Worm (Caenorhabditis elegans): ENCODE data around the gene F52H2.5.

Gene F52H2.5

DNA sequence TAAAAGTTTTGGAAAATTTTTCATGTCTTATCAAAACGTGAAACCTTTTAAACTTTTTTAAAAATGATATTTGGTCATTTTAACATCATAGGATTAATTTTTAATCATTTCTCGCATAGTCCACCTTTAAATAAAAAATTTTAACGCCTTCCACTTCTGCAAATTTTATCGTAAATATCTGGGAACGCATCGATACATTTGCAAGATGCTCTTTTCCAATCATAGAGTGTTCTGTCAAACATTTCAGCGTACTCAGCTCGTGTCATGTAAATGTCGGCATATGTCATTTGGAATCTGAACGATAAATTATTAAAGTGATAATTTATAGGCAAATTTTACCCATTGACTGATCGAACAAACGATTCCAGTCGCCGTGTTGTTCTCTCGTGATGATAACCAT is at the start of gene F52H2.5:
TSS of gene F52H2.5 (minus strand) at position 101 of the 400 bp plus-strand sequence.
- TF ChIP-seq klf-2 (GFP tag; conservative IDR thresholded peaks at IDR 0.05) (no peak), T22C8.4 (GFP tag; IDR thresholded peaks at IDR 0.05) (no peak), ztf-23 (GFP tag; IDR thresholded peaks at IDR 0.05) (no peak), med-1 (GFP tag; optimal IDR thresholded peaks at IDR 0.05; ENCODE audit: insufficient read depth) (no peak), ref-1 (GFP tag; conservative IDR thresholded peaks at IDR 0.05) (no peak), ztf-29 (GFP tag; IDR thresholded peaks at IDR 0.05) (no peak), flt-1 (GFP tag; IDR thresholded peaks at IDR 0.05) (no peak), tab-1 (GFP tag; IDR thresholded peaks at IDR 0.05) (no peak), cog-1 (tag; optimal IDR thresholded peaks at IDR 0.05) (no peak)

DNA sequence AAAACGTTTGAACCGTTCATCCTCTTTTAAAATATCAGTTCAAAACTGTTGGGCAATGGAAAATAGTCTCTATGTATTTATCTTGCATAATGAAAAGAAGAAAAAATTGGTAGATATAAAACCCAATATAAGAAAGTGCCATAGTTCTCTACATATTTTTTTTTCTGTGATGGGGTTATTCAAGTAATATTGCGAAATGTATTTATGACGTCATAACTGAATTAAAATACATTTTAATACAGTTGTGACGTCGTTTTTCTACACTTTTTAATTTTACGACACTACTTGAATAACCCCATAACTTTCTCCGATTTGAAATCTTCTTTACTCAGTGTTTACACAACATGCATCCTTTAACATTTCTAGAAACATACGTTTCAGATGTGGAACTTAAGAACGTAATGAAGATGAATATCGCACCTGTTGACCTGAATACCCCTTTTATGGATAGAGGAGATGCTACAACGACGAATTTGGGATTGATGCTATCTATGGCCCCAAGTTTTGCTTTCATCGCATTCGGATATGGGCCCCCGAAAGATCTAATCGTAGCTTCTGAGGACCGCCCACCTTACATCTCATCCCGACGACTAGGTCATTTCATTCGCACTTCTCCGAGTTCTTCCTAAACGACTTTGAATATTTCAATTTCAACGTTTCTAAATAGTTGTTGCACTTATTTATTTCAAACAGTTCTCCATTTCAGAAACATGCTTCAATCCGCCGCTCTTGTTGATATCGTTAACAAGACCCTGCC is 47.8 kb upstream of the F52H2.5 start, which contains the start of gene T03G6.1:
TSS of gene T03G6.1 (plus strand) at position 707 of the 757 bp plus-strand sequence.
- TF ChIP-seq ztf-23 (GFP tag; IDR thresholded peaks at IDR 0.05) (no peak), flt-1 (GFP tag; IDR thresholded peaks at IDR 0.05) (no peak), tab-1 (GFP tag; IDR thresholded peaks at IDR 0.05) (no peak), cog-1 (tag; optimal IDR thresholded peaks at IDR 0.05) (no peak)

- TF ChIP-seq med-1 (GFP tag; optimal IDR thresholded peaks at IDR 0.05; ENCODE audit: insufficient read depth) (no peak), flt-1 (GFP tag; IDR thresholded peaks at IDR 0.05) (no peak)
Observed at ce11 chrX:2604358-2605016, 44.6 kb upstream of the F52H2.5 start.

DNA sequence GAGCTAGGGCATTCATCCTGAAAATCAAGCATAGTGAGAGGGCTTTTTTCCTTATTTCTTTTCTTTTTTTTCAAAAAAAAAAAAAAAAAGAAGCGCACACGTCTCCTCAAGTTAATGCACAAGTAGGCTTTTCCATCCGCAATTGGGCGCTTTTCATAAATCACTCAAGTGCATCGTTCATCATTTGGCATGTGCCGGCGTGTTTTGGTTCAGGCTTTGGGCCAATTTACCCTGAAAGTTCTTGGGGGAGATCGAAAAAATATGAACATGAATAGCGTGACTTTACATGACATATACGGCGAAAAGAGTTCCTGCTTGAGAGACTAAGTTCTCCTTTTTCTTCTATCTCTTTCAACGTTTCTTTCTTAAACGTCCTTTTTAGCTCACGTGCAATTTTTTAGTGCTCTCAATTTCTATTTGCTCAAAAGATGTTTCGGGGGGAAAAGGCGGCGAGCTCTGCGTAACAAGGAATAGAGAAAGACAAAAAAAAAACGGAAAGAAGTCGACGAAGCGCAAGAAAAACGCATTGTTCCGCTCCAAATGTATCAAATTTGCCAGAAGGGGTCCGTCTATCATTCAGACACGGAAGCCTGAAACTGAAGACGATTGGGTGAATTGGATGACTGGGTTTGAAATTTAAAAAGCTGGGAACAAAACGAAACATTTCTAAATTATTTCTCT is 41.3 kb upstream of the F52H2.5 start:
- TF ChIP-seq tab-1 (GFP tag; IDR thresholded peaks at IDR 0.05): no peak
- no peak for TF ChIP-seq T22C8.4 (GFP tag; IDR thresholded peaks at IDR 0.05)
- TF ChIP-seq klf-2 (GFP tag; conservative IDR thresholded peaks at IDR 0.05): no peak
- no peak for TF ChIP-seq ztf-29 (GFP tag; IDR thresholded peaks at IDR 0.05)
- no peak for TF ChIP-seq flt-1 (GFP tag; IDR thresholded peaks at IDR 0.05)
- no peak for TF ChIP-seq med-1 (GFP tag; optimal IDR thresholded peaks at IDR 0.05; ENCODE audit: insufficient read depth)
- no peak for TF ChIP-seq ztf-23 (GFP tag; IDR thresholded peaks at IDR 0.05)
- no peak for TF ChIP-seq ref-1 (GFP tag; conservative IDR thresholded peaks at IDR 0.05)
- TF ChIP-seq cog-1 (tag; optimal IDR thresholded peaks at IDR 0.05): no peak

DNA sequence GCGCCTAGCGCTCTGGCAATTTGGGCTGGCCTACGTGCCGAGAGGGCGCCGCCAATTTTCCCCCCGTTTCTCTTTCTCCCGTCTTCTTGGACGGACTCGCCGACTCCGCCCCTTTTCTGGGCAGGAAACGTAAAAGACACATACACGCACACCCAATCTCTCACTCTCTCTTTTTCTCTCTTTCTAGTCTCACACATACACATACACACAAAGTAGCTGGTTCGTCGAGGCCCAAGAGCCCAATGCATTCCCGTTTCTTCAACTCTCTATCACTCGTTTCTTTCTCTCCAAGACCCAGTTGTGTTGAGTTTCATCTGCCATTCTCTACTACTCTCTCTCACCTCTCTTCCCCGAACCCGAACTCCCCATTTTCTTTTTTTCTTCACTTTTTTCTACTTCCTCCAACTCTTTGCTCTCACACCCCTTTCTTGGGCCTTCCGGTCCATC is 39.0 kb upstream of the F52H2.5 start:
- 0 out of 2 replicates have a peak, but pooled peaks have one; percentile 9 for TF ChIP-seq tab-1 (GFP tag; IDR thresholded peaks at IDR 0.05)
- no peak for TF ChIP-seq cog-1 (tag; optimal IDR thresholded peaks at IDR 0.05)

DNA sequence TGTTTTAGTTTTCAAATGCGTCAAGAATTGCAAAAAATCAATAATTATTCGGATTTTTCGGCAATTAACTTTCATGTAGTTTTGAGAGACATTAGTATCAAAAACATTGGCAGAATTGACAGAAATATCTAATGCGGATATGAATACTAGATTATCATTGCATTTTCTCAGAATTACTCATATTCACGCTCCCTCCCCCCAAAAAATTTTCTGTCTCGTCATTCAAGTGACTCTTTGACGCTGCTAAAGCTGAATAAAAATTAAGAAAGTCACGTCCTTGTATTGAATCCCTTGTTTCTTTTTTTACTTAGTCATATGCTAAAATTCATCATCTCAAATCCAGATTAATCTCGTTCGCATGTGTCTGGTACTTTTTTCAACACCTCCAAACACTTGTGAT is 36.7 kb upstream of the F52H2.5 start:
- TF ChIP-seq klf-2 (GFP tag; conservative IDR thresholded peaks at IDR 0.05) (no peak), cog-1 (tag; optimal IDR thresholded peaks at IDR 0.05) (no peak), T22C8.4 (GFP tag; IDR thresholded peaks at IDR 0.05) (no peak), tab-1 (GFP tag; IDR thresholded peaks at IDR 0.05) (no peak), ztf-29 (GFP tag; IDR thresholded peaks at IDR 0.05) (no peak), ztf-23 (GFP tag; IDR thresholded peaks at IDR 0.05) (no peak), med-1 (GFP tag; optimal IDR thresholded peaks at IDR 0.05; ENCODE audit: insufficient read depth) (no peak), ref-1 (GFP tag; conservative IDR thresholded peaks at IDR 0.05) (no peak), flt-1 (GFP tag; IDR thresholded peaks at IDR 0.05) (no peak)

- no peak for TF ChIP-seq tab-1 (GFP tag; IDR thresholded peaks at IDR 0.05)
- TF ChIP-seq ztf-29 (GFP tag; IDR thresholded peaks at IDR 0.05): no peak
- TF ChIP-seq klf-2 (GFP tag; conservative IDR thresholded peaks at IDR 0.05): no peak
- TF ChIP-seq cog-1 (tag; optimal IDR thresholded peaks at IDR 0.05): no peak
- TF ChIP-seq T22C8.4 (GFP tag; IDR thresholded peaks at IDR 0.05): no peak
- no peak for TF ChIP-seq ztf-23 (GFP tag; IDR thresholded peaks at IDR 0.05)
Observed at ce11 chrX:2595757-2596059, 35.8 kb upstream of the F52H2.5 start.

ce11 chrX:2595027-2595756 is 35.3 kb upstream of the F52H2.5 start:
- TF ChIP-seq ref-1 (GFP tag; conservative IDR thresholded peaks at IDR 0.05) (no peak), ztf-23 (GFP tag; IDR thresholded peaks at IDR 0.05) (no peak)

DNA sequence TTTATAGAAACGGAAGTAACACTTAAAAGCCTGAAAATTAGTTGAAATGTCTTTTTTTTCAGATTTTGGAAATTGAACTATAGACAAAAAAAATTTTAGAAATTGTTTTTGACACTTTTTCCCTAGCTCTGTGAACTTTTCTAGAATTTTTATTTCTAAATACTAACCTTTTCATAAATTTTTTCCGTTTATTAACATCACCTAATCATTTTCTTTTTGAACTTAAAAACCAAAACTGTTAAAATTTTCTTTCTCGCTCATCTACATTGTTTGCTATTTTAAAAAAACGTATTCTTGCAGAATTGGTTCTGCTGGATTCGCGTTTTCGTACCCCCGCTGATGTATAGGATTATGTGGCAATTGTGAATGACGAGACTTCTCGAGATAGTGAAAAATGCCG is 33.8 kb upstream of the F52H2.5 start, which contains the start of the genes nhr-40 and T03G6.7:
TSS of gene nhr-40 (plus strand) at position 301 of the 400 bp plus-strand sequence.
TSS of gene T03G6.7 (plus strand) at position 337 of the 400 bp plus-strand sequence.
- no peak for TF ChIP-seq cog-1 (tag; optimal IDR thresholded peaks at IDR 0.05)
- TF ChIP-seq T22C8.4 (GFP tag; IDR thresholded peaks at IDR 0.05): no peak
- TF ChIP-seq flt-1 (GFP tag; IDR thresholded peaks at IDR 0.05): no peak
- TF ChIP-seq ref-1 (GFP tag; conservative IDR thresholded peaks at IDR 0.05): no peak
- TF ChIP-seq med-1 (GFP tag; optimal IDR thresholded peaks at IDR 0.05; ENCODE audit: insufficient read depth): no peak
- TF ChIP-seq klf-2 (GFP tag; conservative IDR thresholded peaks at IDR 0.05): no peak
- no peak for TF ChIP-seq ztf-23 (GFP tag; IDR thresholded peaks at IDR 0.05)
- no peak for TF ChIP-seq ztf-29 (GFP tag; IDR thresholded peaks at IDR 0.05)
- no peak for TF ChIP-seq tab-1 (GFP tag; IDR thresholded peaks at IDR 0.05)

Data from whole organism, midembryonic.